Worm (Caenorhabditis elegans) whole organism, midembryonic: ENCODE measurements around the gene tps-2.

Experiments
- T22C8.4 ChIP-seq: fragments of 200-800 bp; sonication (Bioruptor generic); IDR thresholded peaks from 2 replicates; pipeline ENCODE4 v1.3.6; 2022; ENCODE audit warnings: missing genetic modification characterization, missing compliant biosample characterization
- cog-1 ChIP-seq: sonication (generic microtip); optimal IDR thresholded peaks from 2 replicates; lab custom pipeline; 2016; ENCODE audit warnings: missing genetic modification characterization, missing compliant biosample characterization
- flt-1 ChIP-seq: fragments of 200-800 bp; sonication (Bioruptor generic); IDR thresholded peaks from 2 replicates; pipeline ENCODE4 v1.3.6; 2022; ENCODE audit warnings: missing genetic modification characterization, missing compliant biosample characterization
- klf-2 ChIP-seq: fragments of 200-800 bp; sonication (Bioruptor generic); conservative IDR thresholded peaks from 2 replicates; pipeline ENCODE4 v1.3.6; 2022; ENCODE audit warnings: missing genetic modification reagents, missing genetic modification characterization, missing compliant biosample characterization
- med-1 ChIP-seq: sonication (generic microtip); optimal IDR thresholded peaks from 2 replicates; lab custom pipeline; 2017; ENCODE audit warnings: missing genetic modification characterization, mild to moderate bottlenecking, missing compliant biosample characterization, antibody characterized with exemption, missing genetic modification reagents; ENCODE audit not compliant: insufficient read depth
- ref-1 ChIP-seq: fragments of 200-800 bp; sonication (Bioruptor generic); conservative IDR thresholded peaks from 2 replicates; pipeline ENCODE4 v1.3.6; 2022; ENCODE audit warnings: missing genetic modification reagents, missing genetic modification characterization, missing compliant biosample characterization
- tab-1 ChIP-seq: fragments of 200-800 bp; sonication (Bioruptor generic); IDR thresholded peaks from 2 replicates; pipeline ENCODE4 v1.3.6; 2022; ENCODE audit warnings: missing genetic modification characterization, missing compliant biosample characterization
- ztf-29 ChIP-seq: fragments of 200-800 bp; sonication (Bioruptor generic); IDR thresholded peaks from 2 replicates; pipeline ENCODE4 v1.3.6; 2022; ENCODE audit warnings: missing genetic modification reagents, missing genetic modification characterization, missing compliant biosample characterization

ce11 chrII:14605479-14605878 is 4.8 kb downstream of the tps-2 start, which contains the start of gene F19H8.2:
- TF ChIP-seq tab-1 (GFP tag; lab: Robert Waterston, UW), result no peak
- no peak for TF ChIP-seq ztf-29 (GFP tag; lab: Robert Waterston, UW)
- TF ChIP-seq flt-1 (GFP tag; lab: Robert Waterston, UW), result no peak
- TF ChIP-seq T22C8.4 (GFP tag; lab: Robert Waterston, UW), result no peak
- no peak for TF ChIP-seq ref-1 (GFP tag; lab: Robert Waterston, UW)
- no peak for TF ChIP-seq klf-2 (GFP tag; lab: Robert Waterston, UW)
- TF ChIP-seq med-1, result no peak
- no peak for TF ChIP-seq cog-1
